Worm (Caenorhabditis elegans) whole organism, L4/young adult: ENCODE results near the gene cng-1.
A peak's percentile ranks its signal among the peaks of the same experiment; 100 is the strongest.

ENCODE experiments used
- W03F9.2 ChIP-seq: fragments of 150-350 bp; optimal IDR thresholded peaks from 2 replicates; lab custom pipeline; 2014; ENCODE audit warnings: missing biosample characterization, missing genetic modification characterization
- dao-5 ChIP-seq: sonication (generic microtip); optimal IDR thresholded peaks from 2 replicates; lab custom pipeline; 2016; ENCODE audit warnings: missing genotype, missing genetic modification characterization, moderate library complexity, missing compliant biosample characterization
- him-1 ChIP-seq: sonication (generic microtip); optimal IDR thresholded peaks from 2 replicates; lab custom pipeline; 2016; ENCODE audit warnings: missing genotype, missing genetic modification reagents, missing genetic modification characterization, missing compliant biosample characterization

cng-1 gene

ce11 chrV:15020732-15021131 is 10.5 kb downstream of the cng-1 start, which contains the start of gene F14H8.5:
TSS of gene F14H8.5 (plus strand) at chrV:15021032.
- TF ChIP-seq dao-5 (tag; lab: Kevin White, UChicago) (no peak), him-1 (tag; lab: Kevin White, UChicago) (no peak), W03F9.2 (tag; lab: Kevin White, UChicago) (no peak)

DNA sequence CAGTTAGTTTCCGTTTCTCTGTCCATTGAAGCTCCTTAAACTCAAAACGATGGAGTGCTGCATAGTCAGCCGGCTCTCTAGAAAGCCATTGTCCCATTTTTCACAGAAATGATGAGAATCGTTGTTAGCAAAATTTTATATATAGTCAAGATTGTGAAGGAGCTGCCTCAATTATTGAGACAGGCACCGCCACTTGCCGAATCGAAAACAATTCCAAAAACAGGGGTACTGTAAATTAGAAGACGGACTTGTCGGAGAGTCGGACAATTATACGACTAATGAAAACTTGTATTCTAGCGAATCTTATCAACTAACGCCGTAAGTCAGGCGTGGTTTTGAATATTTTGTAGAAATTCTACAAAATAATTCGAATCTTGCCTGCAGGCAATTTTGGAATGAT is 11.0 kb downstream of the cng-1 start, which contains the start of gene F14H8.2:
F14H8.2 (minus strand) TSS at position 101 of the 400 bp plus-strand sequence.
- TF ChIP-seq dao-5 (tag; lab: Kevin White, UChicago) (no peak), W03F9.2 (tag; lab: Kevin White, UChicago) (no peak), him-1 (tag; lab: Kevin White, UChicago) (no peak)

- no peak for TF ChIP-seq W03F9.2 (tag; lab: Kevin White, UChicago)
- TF ChIP-seq dao-5 (tag; lab: Kevin White, UChicago): no peak
These were observed 14.4 kb downstream of the cng-1 start for ce11 chrV:15016795-15017429.

DNA sequence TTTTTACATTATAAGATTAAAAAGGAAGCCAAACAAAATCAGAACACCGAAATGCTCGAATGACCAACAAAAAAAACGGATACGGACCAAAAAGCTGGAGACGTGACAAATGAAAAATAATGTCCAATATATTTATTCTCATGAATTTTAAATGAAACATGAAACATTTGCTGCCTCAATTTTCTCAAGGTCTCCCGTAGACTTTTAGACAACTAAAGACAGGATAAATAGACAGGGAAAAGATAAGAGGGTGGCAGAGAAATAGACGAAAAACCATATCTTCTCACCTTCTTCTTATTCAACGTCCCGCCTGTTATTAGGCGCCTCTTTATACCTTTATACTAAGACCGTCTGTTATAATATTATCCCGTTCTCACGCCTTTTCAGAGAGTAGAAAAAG is 15.5 kb downstream of the cng-1 start:
- no peak for TF ChIP-seq dao-5 (tag; lab: Kevin White, UChicago)
- TF ChIP-seq W03F9.2 (tag; lab: Kevin White, UChicago): no peak
- TF ChIP-seq him-1 (tag; lab: Kevin White, UChicago): no peak

DNA sequence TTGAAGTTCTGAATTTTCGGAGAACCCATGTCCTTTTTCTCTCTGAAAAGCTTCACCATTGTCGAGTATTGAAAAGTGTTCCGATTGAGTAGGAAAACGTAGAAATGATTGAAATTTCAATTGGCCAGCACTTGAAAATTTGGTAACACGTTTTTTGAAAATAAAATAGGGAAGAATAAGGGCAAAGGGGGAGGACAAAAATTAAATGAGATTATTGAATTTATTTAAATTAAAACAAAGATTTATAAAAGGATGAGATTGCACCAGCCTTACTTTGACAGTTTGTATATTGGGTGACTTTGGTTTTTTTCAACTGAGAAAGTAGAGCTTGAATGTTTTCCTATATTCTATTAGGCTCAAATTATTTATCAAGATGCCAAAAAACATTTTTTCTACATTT is 17.1 kb downstream of the cng-1 start, which contains the start of gene obr-2:
obr-2 (minus strand) TSS at position 101 of the 400 bp plus-strand sequence.
- TF ChIP-seq dao-5 (tag; lab: Kevin White, UChicago): no peak
- TF ChIP-seq W03F9.2 (tag; lab: Kevin White, UChicago): no peak
- no peak for TF ChIP-seq him-1 (tag; lab: Kevin White, UChicago)

ce11 chrV:15013328-15013727 is 17.9 kb downstream of the cng-1 start:
- no peak for TF ChIP-seq W03F9.2 (tag; lab: Kevin White, UChicago)
- no peak for TF ChIP-seq him-1 (tag; lab: Kevin White, UChicago)
- no peak for TF ChIP-seq dao-5 (tag; lab: Kevin White, UChicago)

DNA sequence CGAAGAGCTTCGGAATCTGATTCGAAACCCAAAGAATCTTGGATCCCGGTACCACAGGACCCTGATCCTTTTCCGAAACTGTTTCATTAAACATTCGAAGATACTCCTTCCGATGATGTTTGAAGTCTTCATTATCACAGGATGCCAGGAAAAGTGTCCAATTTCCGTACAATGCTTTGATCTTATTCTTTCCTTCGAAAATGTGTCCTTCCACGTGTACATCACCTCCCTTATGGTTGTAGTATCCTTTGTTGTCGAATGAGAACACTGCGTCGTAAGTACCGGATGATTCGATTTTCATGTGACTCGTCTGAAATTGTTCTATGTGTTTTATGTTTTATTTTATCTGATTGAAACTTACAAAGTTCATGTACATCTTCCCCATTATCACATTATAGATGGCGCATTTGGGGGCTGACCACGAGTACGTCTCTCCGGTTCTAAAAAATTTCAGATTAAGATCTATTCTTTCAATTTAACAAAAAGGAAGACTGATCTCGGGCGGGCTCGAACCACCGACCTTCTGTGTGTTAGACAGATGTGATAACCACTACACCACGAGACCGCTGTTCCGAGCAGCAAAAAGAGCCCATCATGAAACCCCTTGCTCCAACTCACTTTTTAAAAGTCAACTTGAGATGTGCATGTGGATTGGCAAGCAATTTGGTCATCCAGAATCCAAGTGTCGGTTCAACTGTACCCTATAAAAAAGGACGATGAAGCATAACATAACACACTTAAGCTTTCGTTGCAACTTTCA is 18.6 kb downstream of the cng-1 start:
- no peak for TF ChIP-seq W03F9.2 (tag; lab: Kevin White, UChicago)
- no peak for TF ChIP-seq him-1 (tag; lab: Kevin White, UChicago)
- no peak for TF ChIP-seq dao-5 (tag; lab: Kevin White, UChicago)

DNA sequence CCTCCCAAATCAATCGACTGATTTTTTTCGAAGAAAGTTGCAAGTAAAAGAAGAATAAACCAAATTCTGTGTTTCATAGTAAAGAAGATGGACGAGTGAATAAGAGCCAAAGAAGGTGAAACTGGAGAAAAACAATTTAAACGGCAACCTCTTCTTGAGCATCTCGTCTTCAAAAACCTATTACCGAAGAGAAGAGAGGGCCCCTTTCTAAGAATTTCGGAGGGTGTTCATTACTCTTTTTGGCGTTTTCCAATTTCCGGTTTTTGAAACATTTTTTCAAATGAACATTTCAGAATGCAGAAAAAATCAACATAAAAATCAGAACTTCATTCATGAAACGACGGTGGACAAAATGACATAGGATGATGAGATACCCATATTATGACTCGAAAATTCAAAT is 19.7 kb downstream of the cng-1 start, which contains the start of gene nmr-2:
nmr-2 (minus strand) TSS at position 101 of the 400 bp plus-strand sequence.
- TF ChIP-seq W03F9.2 (tag; lab: Kevin White, UChicago): no peak

ce11 chrV:15004800-15005199 is 26.5 kb downstream of the cng-1 start, which contains the start of gene hrde-2:
TSS of gene hrde-2 (plus strand) at chrV:15005100.
- TF ChIP-seq W03F9.2 (tag; lab: Kevin White, UChicago) (no peak), him-1 (tag; lab: Kevin White, UChicago) (no peak), dao-5 (tag; lab: Kevin White, UChicago) (no peak)

DNA sequence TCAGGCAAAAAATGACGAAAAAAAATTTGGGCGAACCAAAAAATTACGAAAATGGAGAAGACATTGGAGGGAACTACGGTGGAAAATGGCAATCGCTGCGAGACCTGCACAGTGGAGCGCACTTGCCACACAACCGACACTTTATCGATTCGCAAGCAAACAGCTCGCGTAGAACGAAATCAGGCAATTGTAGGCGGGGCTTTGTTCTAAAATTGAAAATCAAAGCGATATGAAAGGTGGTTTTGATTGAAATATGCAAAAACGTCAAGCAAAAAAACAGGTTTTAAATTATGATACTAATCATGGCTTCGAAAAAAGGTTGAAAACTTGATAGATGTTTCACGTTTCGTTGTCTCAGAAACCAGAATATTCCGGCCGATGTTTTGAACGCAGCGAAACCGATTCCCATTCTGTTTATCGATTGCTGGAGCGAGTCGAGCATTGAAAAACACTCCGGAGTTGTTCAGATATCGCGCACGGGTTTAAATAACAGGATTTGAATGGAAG is 29.0 kb downstream of the cng-1 start, which contains the start of the genes fib-1 and mut-15:
fib-1 (minus strand) TSS at position 40 of the 507 bp plus-strand sequence.
mut-15 (plus strand) TSS at position 360 of the 507 bp plus-strand sequence.
- TF ChIP-seq him-1 (tag; lab: Kevin White, UChicago) (peak; percentile 55), W03F9.2 (tag; lab: Kevin White, UChicago) (peak; percentile 90), dao-5 (tag; lab: Kevin White, UChicago) (no peak)

DNA sequence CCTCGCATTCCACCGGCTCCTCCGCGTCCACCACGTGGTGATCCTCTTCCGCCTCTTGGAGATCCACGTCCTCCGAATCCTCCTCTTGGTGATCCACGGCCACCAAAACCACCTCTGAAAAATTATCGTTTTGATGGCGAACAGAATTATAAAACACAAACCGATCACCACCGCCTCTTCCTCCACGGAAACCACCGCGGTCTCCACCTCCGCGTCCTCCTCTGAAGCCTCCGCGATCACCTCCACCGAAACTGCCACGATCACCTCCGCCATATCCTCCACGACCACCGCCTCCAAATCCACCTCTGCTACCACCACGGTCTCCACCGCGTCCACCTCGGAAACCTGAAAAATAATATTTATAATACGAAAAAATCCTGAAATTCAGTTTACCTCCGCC is 29.7 kb downstream of the cng-1 start:
- no peak for TF ChIP-seq dao-5 (tag; lab: Kevin White, UChicago)
- TF ChIP-seq him-1 (tag; lab: Kevin White, UChicago): no peak
- no peak for TF ChIP-seq W03F9.2 (tag; lab: Kevin White, UChicago)

DNA sequence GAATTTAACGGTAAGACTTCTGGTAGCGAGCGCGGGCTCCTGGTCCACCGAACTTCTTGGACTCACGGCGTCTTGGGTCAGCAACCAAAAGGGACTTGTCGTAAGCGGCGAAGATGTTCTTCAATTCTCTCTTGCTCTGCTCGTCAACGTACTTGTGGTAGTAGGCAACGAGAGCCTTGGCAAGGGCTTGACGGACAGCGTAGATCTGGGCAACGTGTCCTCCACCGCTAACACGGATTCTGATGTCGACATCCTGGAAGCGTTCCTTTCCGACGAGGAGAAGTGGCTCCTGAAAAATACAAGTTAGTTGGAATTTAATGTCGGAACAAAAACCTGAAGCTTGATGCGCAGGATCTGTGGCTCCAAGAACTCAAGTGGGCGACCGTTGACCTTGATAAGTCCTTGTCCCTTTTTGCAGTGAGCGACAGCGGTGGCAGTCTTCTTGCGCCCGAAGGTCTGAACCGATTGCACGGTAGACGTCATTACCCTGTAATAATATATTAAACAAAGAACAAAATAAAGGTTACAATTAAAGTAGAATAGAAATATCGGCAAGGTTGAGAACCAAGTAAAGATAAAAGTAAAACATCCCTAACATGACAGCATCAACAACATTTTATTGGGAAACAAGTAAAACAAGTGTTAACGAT is 31.1 kb downstream of the cng-1 start, which contains the start of gene rps-16:
rps-16 (minus strand) TSS at position 487 of the 650 bp plus-strand sequence.
- TF ChIP-seq W03F9.2 (tag; lab: Kevin White, UChicago) (no peak), him-1 (tag; lab: Kevin White, UChicago) (no peak), dao-5 (tag; lab: Kevin White, UChicago) (peak; percentile 19)
